Worm (Caenorhabditis elegans): Measurements from ENCODE around the gene F46F5.10.
A peak's percentile ranks its signal among the peaks of the same experiment; 100 is the strongest.
"Not testable (repeated sequence)": the region's sequence is repeated elsewhere in the genome, so short reads cannot be mapped to it uniquely, and the experiment has no call there.

The F46F5.10 gene

ce11 chrII:845618-846017 is 22.0 kb downstream of the F46F5.10 start, which contains the start of gene F28A10.7:
F28A10.7 (minus strand) TSS chrII:845718.
- TF ChIP-seq ttx-3 (tag; optimal IDR thresholded peaks at IDR 0.05): no peak
- TF ChIP-seq hlh-8 (tag; optimal IDR thresholded peaks at IDR 0.05): no peak
- no peak for TF ChIP-seq sdc-2 (tag; optimal IDR thresholded peaks at IDR 0.05)
- TF ChIP-seq nhr-11 (tag; optimal IDR thresholded peaks at IDR 0.05): no peak
- no peak for TF ChIP-seq ceh-18 (tag; optimal IDR thresholded peaks at IDR 0.05)
- TF ChIP-seq ceh-6 (GFP tag; optimal IDR thresholded peaks at IDR 0.05): no peak
- no peak for TF ChIP-seq ceh-30 (tag; optimal IDR thresholded peaks at IDR 0.05)
- no peak for TF ChIP-seq ceh-34 (tag; optimal IDR thresholded peaks at IDR 0.05)
- no peak for TF ChIP-seq lim-6 (tag; optimal IDR thresholded peaks at IDR 0.05)
- TF ChIP-seq odd-2 (tag; optimal IDR thresholded peaks at IDR 0.05): no peak
- TF ChIP-seq ets-4 (tag; optimal IDR thresholded peaks at IDR 0.05): no peak
- no peak for TF ChIP-seq ceh-31 (tag; optimal IDR thresholded peaks at IDR 0.05)
- TF ChIP-seq dmd-4 (tag; optimal IDR thresholded peaks at IDR 0.05; ENCODE audit: borderline replicate concordance): no peak
- no peak for TF ChIP-seq fax-1 (tag; optimal IDR thresholded peaks at IDR 0.05)
- TF ChIP-seq hlh-13 (GFP tag; optimal IDR thresholded peaks at IDR 0.05): no peak
- TF ChIP-seq elt-4 (tag; optimal IDR thresholded peaks at IDR 0.05): no peak
- no peak for TF ChIP-seq ceh-9 (tag; optimal IDR thresholded peaks at IDR 0.05)
- TF ChIP-seq ref-2 (tag; optimal IDR thresholded peaks at IDR 0.05): no peak
- no peak for TF ChIP-seq pha-2 (tag; optimal IDR thresholded peaks at IDR 0.05)
- no peak for TF ChIP-seq Y22D7AL.16 (tag; optimal IDR thresholded peaks at IDR 0.05)

DNA sequence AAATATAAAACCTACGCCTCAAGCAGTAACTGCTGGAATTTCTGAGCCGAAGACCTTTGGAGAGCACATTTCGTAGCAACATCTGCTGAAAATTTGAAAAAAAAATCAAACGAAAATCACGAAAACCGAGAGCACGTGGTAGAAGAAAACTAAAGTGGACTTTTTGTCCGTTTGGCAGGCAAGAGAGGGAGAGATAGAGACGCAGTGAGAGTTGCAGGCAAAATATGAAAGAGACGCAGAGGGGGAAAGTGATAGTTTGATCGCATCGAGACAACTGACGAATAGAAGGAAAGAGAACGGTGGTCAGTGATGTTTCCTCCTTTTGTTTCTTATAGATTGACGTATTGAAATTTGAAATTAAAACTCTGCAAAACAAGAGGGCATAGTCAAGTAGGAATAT is 24.9 kb downstream of the F46F5.10 start, which contains the start of the genes acdh-9 and F28A10.13:
TSS of gene acdh-9 (minus strand) at position 85 of the 400 bp plus-strand sequence.
TSS of gene F28A10.13 (plus strand) at position 294 of the 400 bp plus-strand sequence.
- TF ChIP-seq eyg-1 (tag; optimal IDR thresholded peaks at IDR 0.05) (no peak), ceh-18 (tag; optimal IDR thresholded peaks at IDR 0.05) (peak; percentile 10), unc-55 (GFP tag; optimal IDR thresholded peaks at IDR 0.05) (peak; percentile 81), hlh-30 (tag; optimal IDR thresholded peaks at IDR 0.05; ENCODE audit: insufficient read depth) (peak; percentile 35), nfya-1 (tag; optimal IDR thresholded peaks at IDR 0.05) (peak; percentile 43), hlh-13 (GFP tag; optimal IDR thresholded peaks at IDR 0.05) (no peak), ceh-22 (tag; optimal IDR thresholded peaks at IDR 0.05) (no peak)

- not testable (repeated sequence) for TF ChIP-seq ceh-14, sox-4, tbx-2 (tag; optimal IDR thresholded peaks at IDR 0.05)
Measured at ce11 chrII:850567-850966, 26.9 kb downstream of the F46F5.10 start, which contains the start of gene F28A10.5. F28A10.5 (minus strand) TSS chrII:850667.

- TF ChIP-seq ref-2 (tag; optimal IDR thresholded peaks at IDR 0.05) (no peak), pqm-1 (tag; optimal IDR thresholded peaks at IDR 0.05) (no peak), dmd-4 (tag; optimal IDR thresholded peaks at IDR 0.05; ENCODE audit: borderline replicate concordance) (no peak), nhr-11 (tag; optimal IDR thresholded peaks at IDR 0.05) (no peak), T23F11.4 (GFP tag; optimal IDR thresholded peaks at IDR 0.05) (no peak), gmeb-2 (tag; optimal IDR thresholded peaks at IDR 0.05) (no peak), pha-2 (tag; optimal IDR thresholded peaks at IDR 0.05) (no peak), eyg-1 (tag; optimal IDR thresholded peaks at IDR 0.05) (no peak), ceh-6 (GFP tag; optimal IDR thresholded peaks at IDR 0.05) (no peak), mec-3 (tag; optimal IDR thresholded peaks at IDR 0.05; ENCODE audit: borderline replicate concordance) (no peak), ama-1 (optimal IDR thresholded peaks at IDR 0.05) (no peak), dve-1 (tag; optimal IDR thresholded peaks at IDR 0.05) (no peak), fkh-10 (GFP tag; optimal IDR thresholded peaks at IDR 0.05) (no peak), madf-2 (tag; optimal IDR thresholded peaks at IDR 0.05) (no peak), ttx-3 (tag; optimal IDR thresholded peaks at IDR 0.05) (no peak)
Measured at ce11 chrII:861564-861963, 37.9 kb downstream of the F46F5.10 start, which contains the start of gene Y46B2A.4. Y46B2A.4 (plus strand) TSS chrII:861864.

All from whole organism, late embryonic.